Worm (Caenorhabditis elegans) whole organism, L4 larva: Measurements from ENCODE around the gene F36A4.4.

Experiments used
- ZK546.5 ChIP-seq, 2 experiments: sonication (generic microtip); optimal IDR thresholded peaks; 2 replicates each; lab custom pipeline; 2017; ENCODE audit warnings: missing biosample characterization in 2 of 2, missing genetic modification characterization in 2 of 2
- ama-1 ChIP-seq: fragments of 150-350 bp; optimal IDR thresholded peaks from 2 replicates; lab custom pipeline; 2014; ENCODE audit warnings: inconsistent platforms, mixed read lengths
- attf-4 ChIP-seq: sonication (generic microtip); optimal IDR thresholded peaks from 3 replicates; lab custom pipeline; 2017; ENCODE audit warnings: missing biosample characterization, missing genetic modification characterization
- dmd-9 ChIP-seq: fragments of 200-800 bp; sonication (Bioruptor generic); IDR thresholded peaks from 2 replicates; pipeline ENCODE4 v1.3.6; 2022; ENCODE audit warnings: missing genetic modification reagents, missing genetic modification characterization, missing compliant biosample characterization
- jun-1 ChIP-seq: fragments of 150-350 bp; optimal IDR thresholded peaks from 2 replicates; lab custom pipeline; 2014; ENCODE audit warnings: missing biosample characterization, missing genetic modification reagents, missing genetic modification characterization
- lin-13 ChIP-seq: fragments of 150-350 bp; optimal IDR thresholded peaks from 2 replicates; lab custom pipeline; 2014; ENCODE audit warnings: missing biosample characterization, missing genetic modification reagents, missing genetic modification characterization
- mdl-1 ChIP-seq, 2 experiments: fragments of 150-350 bp in 1 of 2; sonication (generic microtip) in 1 of 2; optimal IDR thresholded peaks; 2 replicates each; lab custom pipeline; 2014 to 2017; ENCODE audit warnings: missing biosample characterization in 2 of 2, missing genetic modification characterization in 2 of 2
- mes-2 ChIP-seq: sonication (generic microtip); optimal IDR thresholded peaks from 2 replicates; lab custom pipeline; 2016; ENCODE audit warnings: missing genotype, mild to moderate bottlenecking, missing genetic modification characterization, missing compliant biosample characterization; ENCODE audit not compliant: poor library complexity, severe bottlenecking
- unc-39 ChIP-seq: sonication (generic microtip); optimal IDR thresholded peaks from 2 replicates; lab custom pipeline; 2017; ENCODE audit warnings: missing biosample characterization, missing genetic modification characterization

- TF ChIP-seq mes-2 (tag; lab: Kevin White, UChicago): no peak
- no peak for TF ChIP-seq attf-4 (tag; lab: Kevin White, UChicago)
- no peak for TF ChIP-seq ama-1 (lab: Kevin White, UChicago)
- TF ChIP-seq lin-13: no peak
- TF ChIP-seq ZK546.5 (tag; optimal IDR thresholded peaks at IDR 0.05; lab: Kevin White, UChicago): no peak
- TF ChIP-seq unc-39: no peak
- no peak for TF ChIP-seq mdl-1 (tag; optimal IDR thresholded peaks at IDR 0.05; lab: Kevin White, UChicago)
- TF ChIP-seq dmd-9 (GFP tag; lab: Robert Waterston, UW): no peak
- TF ChIP-seq jun-1 (tag; lab: Kevin White, UChicago): no peak
These were observed 50.2 kb downstream of the F36A4.4 start for ce11 chrIV:4317638-4318037.
